Worm (Caenorhabditis elegans) whole organism, young adult: ENCODE measurements around the gene K03H1.12.

Experiments
- F49E8.2 ChIP-seq: sonication (generic microtip); optimal IDR thresholded peaks from 3 replicates; lab custom pipeline; 2017; ENCODE audit warnings: missing genetic modification characterization, mild to moderate bottlenecking, missing compliant biosample characterization, antibody characterized with exemption, moderate library complexity; ENCODE audit not compliant: insufficient read depth
- F57C9.4 ChIP-seq: sonication (generic microtip); optimal IDR thresholded peaks from 2 replicates; lab custom pipeline; 2017; ENCODE audit warnings: mild to moderate bottlenecking, missing genetic modification characterization, missing compliant biosample characterization
- K11D2.4 ChIP-seq: fragments of 200-800 bp; sonication (Bioruptor generic); IDR thresholded peaks from 2 replicates; pipeline ENCODE4 v1.3.6; 2022; ENCODE audit warnings: missing genetic modification reagents, missing genetic modification characterization, missing compliant biosample characterization
- Y53F4B.3 ChIP-seq: fragments of 200-800 bp; sonication (Bioruptor generic); IDR thresholded peaks from 2 replicates; pipeline ENCODE4 v1.3.6; 2022; ENCODE audit warnings: missing genetic modification reagents, missing genetic modification characterization, missing compliant biosample characterization
- ama-1 ChIP-seq, 3 experiments: fragments of 150-350 bp in 1 of 3; sonication (generic microtip) in 2 of 3; optimal IDR thresholded peaks; 2 replicates each; lab custom pipeline; 2014 to 2018; ENCODE audit warnings: missing biosample characterization in 2 of 3, missing genetic modification characterization in 2 of 3, missing genetic modification reagents in 2 of 3
- cebp-1 ChIP-seq, 2 experiments: fragments of 200-800 bp in 1 of 2; sonication (Bioruptor generic) in 1 of 2; sonication (generic microtip) in 1 of 2; IDR thresholded peaks in 1 of 2; optimal IDR thresholded peaks in 1 of 2; 2 replicates each; pipeline versions ENCODE4 v1.3.6 to Lab custom; 2017 to 2022; ENCODE audit warnings: missing compliant biosample characterization in 2 of 2, missing genetic modification characterization in 2 of 2, mild to moderate bottlenecking in 1 of 2, missing genetic modification reagents in 1 of 2, moderate library complexity in 1 of 2
- ets-4 ChIP-seq: fragments of 200-800 bp; sonication (Bioruptor generic); optimal IDR thresholded peaks from 2 replicates; lab custom pipeline; 2018; ENCODE audit warnings: mild to moderate bottlenecking, missing genetic modification characterization, missing compliant biosample characterization
- nfya-1 ChIP-seq: sonication (generic microtip); optimal IDR thresholded peaks from 2 replicates; lab custom pipeline; 2017; ENCODE audit warnings: antibody characterized with exemption, missing compliant biosample characterization, missing genetic modification characterization, borderline replicate concordance; ENCODE audit not compliant: insufficient read depth
- rcor-1 ChIP-seq: fragments of 200-800 bp; sonication (Bioruptor generic); IDR thresholded peaks from 2 replicates; pipeline ENCODE4 v1.3.6; 2022; ENCODE audit warnings: missing genetic modification reagents, missing genetic modification characterization, missing compliant biosample characterization
- rec-8 ChIP-seq, 2 experiments: sonication (generic microtip); optimal IDR thresholded peaks; 2 replicates each; lab custom pipeline; 2016; ENCODE audit warnings: mild to moderate bottlenecking in 2 of 2, missing genetic modification characterization in 2 of 2, missing genetic modification reagents in 2 of 2, missing genotype in 2 of 2, missing biosample characterization in 1 of 2, missing compliant biosample characterization in 1 of 2, moderate library complexity in 1 of 2
- tbx-9 ChIP-seq: sonication (generic microtip); optimal IDR thresholded peaks from 2 replicates; lab custom pipeline; 2016; ENCODE audit warnings: borderline replicate concordance, missing genetic modification characterization, inconsistent platforms, missing compliant biosample characterization
- unc-130 ChIP-seq: sonication (generic microtip); optimal IDR thresholded peaks from 2 replicates; lab custom pipeline; 2016; ENCODE audit warnings: missing genetic modification reagents, missing genetic modification characterization, missing compliant biosample characterization
- zim-3 ChIP-seq: sonication (generic microtip); optimal IDR thresholded peaks from 2 replicates; lab custom pipeline; 2017; ENCODE audit warnings: mild to moderate bottlenecking, missing genetic modification characterization, moderate library complexity, missing compliant biosample characterization

ce11 chrIII:9899720-9900119, 41.7 kb upstream of the K03H1.12 start:
- TF ChIP-seq F57C9.4 (tag; lab: Kevin White, UChicago) (no peak), ets-4 (GFP tag; lab: Kevin White, UChicago) (no peak), rec-8 (tag; optimal IDR thresholded peaks at IDR 0.05; lab: Kevin White, UChicago) (no peak), unc-130 (GFP tag; lab: Kevin White, UChicago) (no peak), rcor-1 (GFP tag; lab: Robert Waterston, UW) (no peak), Y53F4B.3 (GFP tag; lab: Robert Waterston, UW) (no peak), K11D2.4 (GFP tag; lab: Robert Waterston, UW) (no peak), ama-1 (optimal IDR thresholded peaks at IDR 0.05; lab: Kevin White, UChicago) (no peak), ama-1 (GFP tag; optimal IDR thresholded peaks at IDR 0.05; lab: Kevin White, UChicago) (no peak), nfya-1 (tag; lab: Kevin White, UChicago) (no peak), F49E8.2 (no peak), zim-3 (no peak), cebp-1 (GFP tag; IDR thresholded peaks at IDR 0.05; lab: Robert Waterston, UW) (no peak), cebp-1 (tag; optimal IDR thresholded peaks at IDR 0.05; lab: Kevin White, UChicago) (no peak), tbx-9 (no peak)
